Worm (Caenorhabditis elegans) whole organism, early embryonic: ENCODE measurements around the gene F42A9.17.

Source experiments
- aly-1 ChIP-seq: sonication (generic microtip); optimal IDR thresholded peaks from 2 replicates; lab custom pipeline; 2016; ENCODE audit warnings: missing genetic modification characterization, missing compliant biosample characterization
- ama-1 ChIP-seq: fragments of 150-350 bp; optimal IDR thresholded peaks from 2 replicates; lab custom pipeline; 2014
- ceh-36 ChIP-seq: sonication (generic microtip); optimal IDR thresholded peaks from 2 replicates; lab custom pipeline; 2016; ENCODE audit warnings: missing genetic modification characterization, inconsistent platforms, missing compliant biosample characterization
- ets-7 ChIP-seq: sonication (generic microtip); optimal IDR thresholded peaks from 2 replicates; lab custom pipeline; 2016; ENCODE audit warnings: missing genotype, missing genetic modification characterization, missing compliant biosample characterization
- flt-1 ChIP-seq: fragments of 200-800 bp; sonication (Bioruptor generic); IDR thresholded peaks from 2 replicates; pipeline ENCODE4 v1.3.6; 2022; ENCODE audit warnings: missing genetic modification characterization, missing compliant biosample characterization
- hmg-4 ChIP-seq: fragments of 200-800 bp; sonication (Bioruptor generic); optimal IDR thresholded peaks from 2 replicates; lab custom pipeline; 2018; ENCODE audit warnings: mild to moderate bottlenecking, missing genetic modification characterization, missing compliant biosample characterization
- tra-4 ChIP-seq: sonication (generic microtip); optimal IDR thresholded peaks from 2 replicates; lab custom pipeline; 2017; ENCODE audit warnings: missing genetic modification characterization, missing compliant biosample characterization

DNA sequence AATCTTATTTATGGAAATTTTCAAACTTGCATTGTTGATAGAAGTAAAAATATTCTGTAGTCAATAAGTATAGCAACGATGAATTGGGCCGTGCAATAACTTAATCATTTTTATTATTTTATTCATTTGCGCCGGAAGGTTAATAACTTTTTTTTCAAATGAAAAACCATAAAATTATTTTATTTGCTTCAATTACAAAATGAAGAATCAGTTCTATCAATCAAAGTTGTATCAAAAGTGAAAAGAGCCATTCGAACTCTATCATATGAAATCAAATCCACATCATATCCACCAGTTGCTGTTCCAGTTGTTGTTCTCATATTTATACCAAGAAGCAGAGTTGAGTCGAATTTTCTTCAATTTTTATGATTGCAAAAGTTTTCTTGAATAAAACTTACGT lies 36.8 kb upstream of the F42A9.17 start, which contains the start of gene cyp-33E1:
- TF ChIP-seq ets-7 (no peak), flt-1 (GFP tag; lab: Robert Waterston, UW) (no peak), tra-4 (tag; lab: Kevin White, UChicago) (no peak), ama-1 (no peak), aly-1 (tag; lab: Kevin White, UChicago) (no peak), ceh-36 (tag; lab: Kevin White, UChicago) (no peak), hmg-4 (GFP tag; lab: Kevin White, UChicago) (no peak)
